Fruit fly (Drosophila melanogaster) S2 (cell line): ENCODE measurements around the gene Hrs.

Experiments used
- CG8478 ChIP-seq: fragments of >200 bp; optimal IDR thresholded peaks from 2 replicates; lab custom pipeline; 2018
- CTCF ChIP-seq, 2 experiments: fragments of >200 bp; optimal IDR thresholded peaks; 2 replicates each; lab custom pipeline; 2018

Hrs gene

DNA sequence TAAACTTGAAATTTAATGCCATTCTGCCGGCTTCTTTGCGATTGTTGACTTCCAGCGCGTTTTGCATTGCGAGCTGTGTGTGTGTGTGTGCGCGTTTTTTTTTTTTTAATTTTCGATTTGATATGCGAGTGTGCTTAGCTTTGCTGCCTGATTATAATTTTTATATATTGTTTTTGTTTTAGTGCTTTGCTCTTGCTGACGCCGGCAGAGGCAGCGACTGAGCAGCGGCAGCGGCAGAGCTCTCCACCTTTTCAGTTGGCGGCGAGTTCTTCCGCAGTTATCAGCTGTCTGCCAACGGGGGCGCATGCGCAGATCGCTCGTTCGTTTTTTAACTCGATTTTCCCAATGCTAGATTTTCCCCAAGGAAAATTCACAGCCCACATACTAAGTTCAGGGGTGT, 4.2 kb upstream of the Hrs start:
- TF ChIP-seq CG8478 (lab: Kevin White, UChicago) (no peak), CTCF (optimal IDR thresholded peaks at IDR 0.05; lab: Kevin White, UChicago) (no peak)

DNA sequence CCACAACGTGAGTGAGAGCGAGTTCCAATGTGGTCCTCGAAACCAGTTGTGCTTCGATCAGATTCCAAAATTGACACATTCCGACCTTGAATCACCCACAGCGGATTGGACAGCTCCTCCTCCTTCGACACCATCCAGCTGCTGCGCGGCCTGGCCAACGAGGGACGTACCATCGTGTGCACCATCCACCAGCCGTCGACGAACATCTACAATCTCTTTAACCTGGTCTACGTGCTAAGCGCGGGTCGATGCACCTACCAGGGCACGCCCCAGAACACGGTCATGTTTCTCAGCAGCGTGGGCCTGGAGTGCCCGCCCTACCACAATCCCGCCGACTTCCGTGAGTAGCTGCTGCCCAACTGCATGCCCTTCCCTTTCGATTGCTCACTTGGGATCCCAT, 2.2 kb upstream of the Hrs start:
- TF ChIP-seq CG8478 (lab: Kevin White, UChicago), result no peak
- no peak for TF ChIP-seq CTCF (optimal IDR thresholded peaks at IDR 0.05; lab: Kevin White, UChicago)

DNA sequence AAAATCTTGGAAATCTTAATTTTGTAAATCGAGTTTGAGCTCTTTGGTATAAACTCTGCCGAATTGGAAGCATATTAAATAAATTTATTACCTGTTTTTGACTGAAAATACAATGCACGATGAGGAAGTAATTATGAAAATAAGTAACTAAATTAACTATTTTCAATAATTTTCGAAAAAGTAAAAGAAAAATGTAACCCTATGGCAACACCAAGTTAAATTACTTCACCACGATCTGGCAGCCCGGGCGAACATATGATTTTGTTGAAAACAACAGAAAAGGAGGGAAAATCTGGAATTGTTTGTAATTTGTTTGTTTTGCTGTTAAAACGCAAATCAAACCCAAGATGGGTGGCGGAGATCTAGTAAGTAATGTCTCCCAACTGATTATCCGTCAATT, 5.1 kb downstream of the Hrs start, which contains the start of the genes CG9961 and Cwc25:
Gene CG9961, minus strand, starts transcription at position 83 of the 400 bp plus-strand sequence.
Gene Cwc25, plus strand, starts transcription at position 247 of the 400 bp plus-strand sequence.
- TF ChIP-seq CG8478 (lab: Kevin White, UChicago), result no peak
- TF ChIP-seq CTCF (optimal IDR thresholded peaks at IDR 0.05; lab: Kevin White, UChicago), result no peak

DNA sequence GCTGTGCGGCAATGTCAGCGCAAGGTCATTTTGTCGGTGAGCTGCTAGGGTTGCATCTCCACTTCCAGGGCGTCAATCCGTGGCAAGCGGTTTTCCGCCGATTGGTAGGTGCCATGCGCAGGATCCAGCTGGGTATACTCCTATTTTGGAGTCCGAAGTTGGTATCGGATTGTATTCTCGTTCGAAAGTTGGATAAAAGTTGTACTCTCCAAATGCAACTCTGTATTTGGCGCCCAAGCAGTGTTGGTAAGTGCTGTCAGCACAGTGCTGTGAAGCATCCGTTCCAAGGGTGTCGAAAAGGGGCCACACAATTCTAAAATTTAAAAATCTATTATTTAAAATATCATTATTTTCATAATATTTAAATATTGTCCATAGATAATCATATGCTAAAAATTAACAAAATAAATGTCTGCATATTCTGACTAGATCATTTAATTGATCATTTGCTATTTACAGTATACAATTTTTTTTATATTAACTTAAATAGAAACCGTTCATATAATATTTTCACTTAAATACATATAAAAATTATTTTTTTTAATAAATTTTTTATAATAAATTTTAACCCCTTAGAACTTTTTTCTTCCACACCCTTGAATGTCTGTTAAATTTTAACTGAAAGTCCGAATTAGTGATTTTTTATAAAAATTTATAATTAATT, 8.8 kb downstream of the Hrs start:
- TF ChIP-seq CTCF (optimal IDR thresholded peaks at IDR 0.05; lab: Kevin White, UChicago), result no peak
- TF ChIP-seq CG8478 (lab: Kevin White, UChicago), result no peak

DNA sequence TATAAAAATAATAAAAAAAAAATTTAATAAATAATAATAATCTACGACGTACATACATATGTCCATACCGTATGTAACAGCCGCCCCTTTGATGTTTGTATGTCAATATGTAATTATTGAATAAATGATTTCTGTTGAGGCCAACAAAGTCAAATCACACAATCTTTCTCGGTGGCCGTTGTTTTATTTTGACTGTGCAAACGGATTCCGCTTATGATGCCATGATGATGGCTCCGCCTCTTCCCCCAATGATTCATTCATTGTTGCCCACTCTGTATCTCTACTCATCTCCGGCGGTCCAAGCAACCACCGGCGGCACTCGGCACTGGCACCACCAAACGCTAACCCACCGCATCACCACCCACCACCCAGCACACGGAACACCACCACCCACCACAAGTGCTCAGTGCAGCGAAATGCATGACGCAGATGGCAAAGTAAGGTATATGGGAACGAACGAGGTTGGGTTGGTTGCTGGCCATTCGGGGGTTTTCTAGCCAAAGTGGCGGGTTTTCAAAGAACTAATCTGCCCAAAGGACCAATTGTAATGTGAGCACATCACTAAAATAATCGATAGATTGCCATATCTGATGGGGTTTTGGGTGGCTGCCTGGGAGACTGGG, 9.5 kb downstream of the Hrs start:
- TF ChIP-seq CG8478 (lab: Kevin White, UChicago), result no peak
- TF ChIP-seq CTCF (optimal IDR thresholded peaks at IDR 0.05; lab: Kevin White, UChicago), result no peak

DNA sequence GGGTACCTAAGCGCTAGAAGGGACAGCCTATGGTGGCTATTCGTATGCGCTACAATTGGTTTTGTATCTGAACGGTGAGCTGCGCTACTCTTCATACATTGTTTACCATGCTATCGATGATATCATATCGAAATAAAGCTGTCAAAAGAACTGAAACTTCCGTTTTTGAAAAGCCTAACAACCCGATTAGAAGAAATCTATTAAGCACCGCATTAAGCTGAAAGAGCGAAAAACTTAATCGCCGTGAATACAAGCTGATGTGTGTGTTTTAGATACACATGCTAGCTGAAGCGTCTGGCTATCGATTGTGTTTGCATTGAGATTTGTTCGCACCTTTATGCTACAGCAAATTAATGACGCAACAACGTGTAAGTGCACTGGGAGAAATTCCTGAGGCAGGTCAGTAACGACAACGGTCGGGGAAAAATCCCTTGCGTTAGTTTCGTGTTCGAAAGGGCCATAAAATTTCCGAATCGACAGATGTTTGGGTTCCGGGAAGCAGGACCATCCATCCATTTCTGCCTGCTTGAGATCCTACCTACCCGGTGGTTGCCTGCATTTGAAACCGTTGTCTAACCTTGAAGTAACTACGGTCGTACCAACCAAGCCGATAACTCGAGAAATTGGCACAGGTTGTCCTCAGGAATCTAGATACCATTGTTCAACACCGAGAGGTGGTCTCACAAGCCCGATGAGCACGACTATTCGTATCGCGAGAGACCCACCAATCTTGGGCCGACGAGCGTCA, 10.7 kb downstream of the Hrs start:
- TF ChIP-seq CG8478 (lab: Kevin White, UChicago) (no peak), CTCF (optimal IDR thresholded peaks at IDR 0.05; lab: Kevin White, UChicago) (no peak)

DNA sequence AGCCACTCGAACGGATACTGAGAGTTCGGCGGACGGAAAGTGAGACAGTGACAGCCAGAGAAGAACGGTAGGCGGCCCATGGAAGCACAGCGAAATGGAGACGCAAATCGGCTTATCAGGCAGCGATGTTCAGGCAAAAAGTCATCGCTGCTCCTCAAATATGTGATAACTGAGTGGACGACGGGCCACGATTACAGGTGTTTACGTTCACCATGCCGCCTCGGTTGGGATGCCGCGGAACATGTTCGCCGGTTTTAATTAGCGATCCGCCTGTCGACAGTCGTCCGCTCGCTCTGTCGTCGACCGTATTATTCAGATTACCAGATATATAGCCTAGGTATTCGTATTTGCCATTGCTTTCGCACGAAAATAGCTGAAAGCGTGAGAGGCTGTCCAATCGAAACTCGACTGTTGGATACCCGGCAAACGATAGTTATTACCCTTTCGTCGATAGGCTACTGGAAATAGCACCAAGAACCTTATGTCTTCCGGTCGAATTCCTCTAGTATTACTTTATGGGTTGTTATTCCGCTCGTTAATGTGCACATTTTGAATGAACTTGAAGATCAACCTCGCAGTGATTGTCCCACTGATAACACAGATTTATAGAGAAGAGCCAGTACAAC, 11.4 kb downstream of the Hrs start:
- TF ChIP-seq CG8478 (lab: Kevin White, UChicago), result no peak
- TF ChIP-seq CTCF (optimal IDR thresholded peaks at IDR 0.05; lab: Kevin White, UChicago), result no peak

DNA sequence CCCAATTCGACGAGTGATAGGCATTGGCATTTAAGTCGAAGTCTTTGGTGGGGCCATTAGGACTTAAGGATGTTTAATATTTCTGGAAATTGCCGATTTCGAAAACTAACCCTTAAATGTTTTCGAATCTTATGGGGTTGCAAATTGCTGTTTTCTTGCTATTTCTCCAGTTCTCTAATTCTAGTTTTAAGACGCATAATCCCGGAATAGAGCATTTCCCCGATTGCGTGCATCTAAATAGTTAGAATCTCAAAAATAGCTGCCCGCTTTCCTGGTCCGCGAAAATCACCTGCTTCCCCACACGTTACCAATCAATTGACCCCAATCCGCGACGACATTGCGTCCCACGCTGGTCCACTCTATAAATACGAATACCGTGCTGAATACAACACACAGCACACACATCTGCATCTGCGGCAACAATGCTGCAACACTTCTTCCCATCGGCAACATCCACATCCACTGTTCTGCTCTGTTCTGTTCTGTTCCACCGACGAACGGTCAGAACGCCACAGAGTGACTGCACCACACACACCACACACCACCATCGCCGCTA, 12.2 kb downstream of the Hrs start, which contains the start of gene Bacc:
Gene Bacc, plus strand, starts transcription at position 542 of the 556 bp plus-strand sequence.
- TF ChIP-seq CTCF (optimal IDR thresholded peaks at IDR 0.05; lab: Kevin White, UChicago) (no peak), CG8478 (lab: Kevin White, UChicago) (no peak)

DNA sequence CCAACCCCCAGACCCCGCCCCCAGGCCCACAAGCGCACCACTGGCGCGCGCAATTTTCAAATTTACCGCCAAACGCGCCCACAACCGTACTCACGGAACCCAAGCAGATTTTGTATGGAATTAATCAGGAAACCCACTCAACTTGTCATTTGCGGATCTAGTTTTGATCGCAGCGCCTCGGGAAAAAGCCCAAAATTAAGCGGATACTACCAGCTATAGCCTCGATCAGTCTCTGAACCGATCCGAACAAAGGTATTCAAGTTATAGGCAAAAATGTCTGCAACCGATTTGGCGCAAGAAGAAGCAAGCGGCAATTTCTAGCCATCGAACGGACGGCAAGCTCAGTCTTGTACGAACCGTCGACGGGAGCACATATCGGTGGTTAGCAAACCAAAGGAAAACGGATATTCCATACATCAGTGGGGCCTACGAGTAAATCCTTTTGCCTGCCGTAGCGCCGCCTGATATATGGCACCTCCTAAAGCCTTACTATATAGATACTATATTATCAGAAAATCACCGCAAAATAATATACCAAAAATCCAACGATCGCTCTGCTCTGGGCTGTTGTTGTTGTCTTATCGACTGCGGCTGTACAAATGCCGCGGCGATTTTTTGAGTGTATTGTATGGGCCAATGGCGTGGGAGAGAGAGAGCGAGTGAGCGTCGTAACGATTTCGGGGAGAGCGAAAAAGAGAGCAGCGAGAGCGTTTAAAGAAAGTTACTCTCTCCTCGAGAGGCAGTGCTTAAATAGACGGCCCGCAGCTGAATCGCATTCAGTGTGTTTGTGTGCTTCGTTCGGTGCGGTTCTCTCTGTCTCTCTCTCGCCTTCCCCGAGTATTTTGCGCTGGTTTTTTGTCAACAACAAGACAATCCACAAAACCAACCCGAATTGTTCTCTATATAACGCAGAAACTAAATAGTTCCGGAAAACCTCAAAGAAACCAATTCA, 12.9 kb downstream of the Hrs start, which contains the start of gene Pgk:
Gene Pgk, minus strand, starts transcription at position 609 of the 952 bp plus-strand sequence.
- no peak for TF ChIP-seq CG8478 (lab: Kevin White, UChicago)
- TF ChIP-seq CTCF (optimal IDR thresholded peaks at IDR 0.05; lab: Kevin White, UChicago), result no peak

DNA sequence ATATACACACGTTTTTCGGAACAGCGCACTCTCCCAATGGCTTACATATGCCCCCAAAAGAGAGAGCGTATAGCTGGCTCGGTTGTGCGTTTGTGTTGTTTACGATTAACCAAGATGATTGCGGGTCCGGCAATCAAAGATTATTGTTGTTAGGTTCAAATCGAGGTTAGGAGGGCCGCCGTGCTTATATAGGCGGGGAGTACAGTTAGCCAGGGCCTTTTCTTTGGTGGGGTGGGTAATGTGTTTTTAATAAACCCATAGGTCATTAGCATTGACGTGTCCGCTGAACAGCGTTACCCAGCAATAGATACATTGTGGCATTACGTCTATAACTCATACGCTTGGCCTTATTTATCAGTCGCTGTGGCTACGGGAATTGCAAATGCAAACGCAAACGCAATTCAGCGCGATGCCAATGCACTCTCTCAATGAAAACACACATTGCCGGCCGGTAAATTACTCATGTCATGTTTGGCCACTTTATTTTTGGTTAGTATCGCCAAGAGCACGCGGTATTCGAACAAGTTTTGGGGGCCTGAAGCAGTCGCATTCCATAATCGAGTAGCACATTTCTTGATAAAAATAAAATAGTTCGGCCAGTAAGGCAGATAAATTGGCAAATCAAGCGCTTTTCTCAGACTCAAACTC, 14.1 kb downstream of the Hrs start:
- TF ChIP-seq CG8478 (lab: Kevin White, UChicago) (no peak), CTCF (optimal IDR thresholded peaks at IDR 0.05; lab: Kevin White, UChicago) (no peak)

DNA sequence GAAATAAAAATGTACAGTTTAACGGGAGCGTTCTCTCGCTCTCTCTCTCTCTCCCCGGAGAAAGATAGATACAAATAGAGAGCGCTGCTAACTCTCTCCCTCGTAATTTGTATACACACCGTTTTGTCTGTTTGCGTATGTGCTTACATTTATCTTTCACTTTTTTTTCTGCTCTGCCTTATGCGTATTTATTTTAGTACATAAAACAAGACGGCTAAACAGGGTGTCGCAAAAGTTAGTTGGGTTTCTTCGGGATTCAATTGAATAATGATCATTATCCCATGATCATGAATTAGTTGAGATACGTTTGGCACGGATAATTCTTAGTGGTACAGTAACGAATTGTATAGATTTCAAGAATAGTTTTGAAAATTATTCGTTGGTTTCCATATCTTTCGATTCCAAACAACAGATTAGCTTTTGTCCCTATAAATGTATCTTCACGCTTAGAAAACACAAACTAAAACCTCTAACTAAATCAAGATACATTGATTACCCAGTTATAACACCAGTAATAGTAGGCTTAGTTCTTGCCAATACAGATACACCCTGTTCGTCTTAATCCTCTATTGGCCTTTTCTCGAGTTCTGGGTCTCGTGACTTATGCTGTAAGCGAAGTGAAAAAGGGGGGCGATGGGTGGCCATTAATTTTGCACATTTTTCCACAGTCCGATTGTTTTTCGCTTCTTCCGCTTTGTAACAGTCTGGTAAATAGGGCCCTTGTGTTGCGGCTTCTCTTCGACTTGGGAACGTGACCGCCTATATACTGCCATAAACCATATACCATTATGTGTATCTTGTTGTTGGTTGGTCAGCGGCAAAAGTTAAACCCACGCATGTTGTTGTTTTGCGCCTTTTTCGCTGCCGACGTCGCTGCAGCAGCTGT, 14.9 kb downstream of the Hrs start:
- TF ChIP-seq CG8478 (lab: Kevin White, UChicago) (no peak), CTCF (optimal IDR thresholded peaks at IDR 0.05; lab: Kevin White, UChicago) (no peak)

DNA sequence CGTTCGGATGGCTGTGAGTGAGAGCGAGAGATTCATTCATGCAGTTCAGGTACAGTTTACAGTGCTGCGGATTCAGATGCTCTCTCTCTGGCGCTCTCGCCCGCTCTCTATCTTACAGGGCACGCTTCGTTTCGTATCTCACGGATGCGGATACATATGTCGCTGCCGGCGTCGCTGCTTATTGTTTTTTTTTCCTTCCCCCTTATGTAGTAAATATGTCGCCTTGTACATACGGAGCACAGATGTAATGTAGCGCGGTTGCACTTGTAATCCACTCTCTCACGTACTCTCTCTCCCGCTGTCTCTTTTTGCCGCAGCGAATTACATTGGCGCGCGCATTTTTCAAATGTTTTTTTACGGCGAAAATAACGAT, 15.5 kb downstream of the Hrs start:
- TF ChIP-seq CTCF (optimal IDR thresholded peaks at IDR 0.05; lab: Kevin White, UChicago) (no peak), CG8478 (lab: Kevin White, UChicago) (no peak)
